Fruit fly (Drosophila melanogaster) Kc167 (cell line): ENCODE data around the gene CG11626.

Source experiments
- Myc ChIP-seq: fragments of >200 bp; optimal IDR thresholded peaks from 2 replicates; lab custom pipeline; 2017; ENCODE audit warnings: missing external identifiers
- Sin3A ChIP-seq: fragments of >200 bp; optimal IDR thresholded peaks from 2 replicates; lab custom pipeline; 2018; ENCODE audit warnings: missing external identifiers
- h ChIP-seq: fragments of >200 bp; optimal IDR thresholded peaks from 3 replicates; lab custom pipeline; 2018; ENCODE audit warnings: missing external identifiers
- insv ChIP-seq: fragments of >200 bp; optimal IDR thresholded peaks from 3 replicates; lab custom pipeline; 2018; ENCODE audit warnings: missing external identifiers
- psq ChIP-seq: fragments of >200 bp; optimal IDR thresholded peaks from 2 replicates; lab custom pipeline; 2017; ENCODE audit warnings: missing external identifiers
- ttk ChIP-seq: sonication (Bioruptor generic); optimal IDR thresholded peaks from 2 replicates; lab custom pipeline; 2017; ENCODE audit warnings: missing external identifiers

- TF ChIP-seq Myc, result no peak
- no peak for TF ChIP-seq h
- TF ChIP-seq psq, result no peak
- no peak for TF ChIP-seq insv
- no peak for TF ChIP-seq ttk
- TF ChIP-seq Sin3A (lab: Kevin White, UChicago), result no peak
Measured at dm6 chr3R:19369060-19369459, 39.6 kb upstream of the CG11626 start.
